Fruit fly (Drosophila melanogaster): ENCODE results near the gene Hsp110.

The Hsp110 gene

DNA sequence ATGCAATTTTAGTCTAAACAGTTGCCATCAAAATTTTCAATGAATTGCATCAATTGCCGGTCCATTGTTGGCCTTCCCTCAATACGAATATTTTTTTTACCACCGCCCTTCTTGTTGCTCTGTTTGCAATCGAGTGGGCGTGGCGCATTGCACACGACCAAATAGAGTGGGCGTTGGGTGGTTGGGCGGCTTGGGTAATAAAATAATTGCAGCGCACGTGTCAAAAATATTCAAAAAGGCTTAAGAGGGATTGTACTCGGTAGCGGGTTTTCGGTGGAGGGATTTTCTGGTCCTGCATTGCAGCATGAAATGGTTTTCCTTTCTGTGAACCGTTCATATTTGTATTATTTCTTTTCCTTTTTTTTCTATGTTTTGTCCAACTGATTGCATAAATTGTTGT is 52.2 kb downstream of the Hsp110 start:
- TF ChIP-seq CG12605 (GFP tag; IDR thresholded peaks at IDR 0.05) (no peak), fd96Ca (GFP tag; IDR thresholded peaks at IDR 0.05) (no peak), CG17806 (tag; optimal IDR thresholded peaks at IDR 0.05) (no peak), Pif1A (GFP tag; optimal IDR thresholded peaks at IDR 0.05) (no peak), gl (tag; optimal IDR thresholded peaks at IDR 0.05) (no peak), Snoo (tag; optimal IDR thresholded peaks at IDR 0.05) (no peak), Pif1B (GFP tag; optimal IDR thresholded peaks at IDR 0.05) (no peak), CG14655 (GFP tag; optimal IDR thresholded peaks at IDR 0.05) (no peak), EcR (GFP tag; optimal IDR thresholded peaks at IDR 0.05) (no peak), Ets98B (GFP tag; IDR thresholded peaks at IDR 0.05) (no peak), CG9948 (tag; optimal IDR thresholded peaks at IDR 0.05) (no peak)

DNA sequence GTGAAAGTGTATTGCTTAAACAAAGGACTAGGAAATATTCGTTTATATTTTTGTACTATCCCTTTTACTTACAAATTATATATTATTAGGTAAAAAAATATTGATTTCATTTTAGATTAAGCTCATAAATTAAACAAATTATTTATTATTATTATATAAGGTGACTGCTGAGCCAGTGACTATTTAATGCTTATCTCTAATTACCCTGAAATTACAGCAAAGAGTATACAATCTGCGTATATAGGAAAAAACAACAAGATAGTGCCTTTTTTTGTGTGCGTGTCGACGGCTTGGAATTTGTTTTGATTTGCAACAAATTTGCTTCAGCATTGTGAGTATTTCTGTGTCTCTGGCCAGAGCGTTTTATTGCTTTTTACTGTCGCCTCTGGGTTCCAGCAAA is 52.7 kb downstream of the Hsp110 start:
- TF ChIP-seq CG15710 (tag; optimal IDR thresholded peaks at IDR 0.05) (no peak), CG13204 (GFP tag; optimal IDR thresholded peaks at IDR 0.05) (no peak), CG32121 (GFP tag; IDR thresholded peaks at IDR 0.05) (no peak), gl (tag; optimal IDR thresholded peaks at IDR 0.05) (no peak), rn (GFP tag; IDR thresholded peaks at IDR 0.05) (no peak), Pif1A (GFP tag; optimal IDR thresholded peaks at IDR 0.05) (no peak), Pif1B (GFP tag; optimal IDR thresholded peaks at IDR 0.05) (no peak), D1 (tag; optimal IDR thresholded peaks at IDR 0.05) (no peak), CG12605 (GFP tag; IDR thresholded peaks at IDR 0.05) (no peak), CG4496 (GFP tag; IDR thresholded peaks at IDR 0.05) (no peak), Ets98B (GFP tag; IDR thresholded peaks at IDR 0.05) (no peak), CG34367 (tag; optimal IDR thresholded peaks at IDR 0.05) (no peak), CG14655 (GFP tag; optimal IDR thresholded peaks at IDR 0.05) (no peak), fd96Ca (GFP tag; IDR thresholded peaks at IDR 0.05) (no peak)
